Worm (Caenorhabditis elegans): ENCODE data around the gene Y57G11C.36.
"Not testable (repeated sequence)": the region's sequence is repeated elsewhere in the genome, so short reads cannot be mapped to it uniquely, and the experiment has no call there.

The Y57G11C.36 gene

ce11 chrIV:14764719-14765173, 8.8 kb downstream of the Y57G11C.36 start (continued):
- TF ChIP-seq ZK337.2 (GFP tag; IDR thresholded peaks at IDR 0.05), result 0 out of 2 replicates have a peak, but pooled peaks have one; percentile 30
- no peak for TF ChIP-seq unc-39 (tag; optimal IDR thresholded peaks at IDR 0.05)
- peak; percentile 73 for TF ChIP-seq lin-38 (GFP tag; IDR thresholded peaks at IDR 0.05)
- TF ChIP-seq php-3 (GFP tag; IDR thresholded peaks at IDR 0.05), result no peak
- TF ChIP-seq nhr-77 (tag; optimal IDR thresholded peaks at IDR 0.05), result no peak
- peak; percentile 90 for TF ChIP-seq mdt-29 (GFP tag; IDR thresholded peaks at IDR 0.05)
- TF ChIP-seq daf-19 (GFP tag; conservative IDR thresholded peaks at IDR 0.05), result no peak
- peak; percentile 75 for TF ChIP-seq unc-130 (GFP tag; optimal IDR thresholded peaks at IDR 0.05)
- TF ChIP-seq mep-1 (tag; optimal IDR thresholded peaks at IDR 0.05), result no peak
- peak; percentile 39; the same call in 1 of the 2 replicates for TF ChIP-seq set-16 (GFP tag; IDR thresholded peaks at IDR 0.05)
- peak; percentile 48 for TF ChIP-seq pha-4 (GFP tag; IDR thresholded peaks at IDR 0.05)
- no peak for TF ChIP-seq pha-4 (tag; optimal IDR thresholded peaks at IDR 0.05)
- peak; percentile 8 for TF ChIP-seq mes-2 (tag; optimal IDR thresholded peaks at IDR 0.05; ENCODE audit: poor library complexity, severe bottlenecking)

ce11 chrIV:14763938-14764718, 9.5 kb downstream of the Y57G11C.36 start:
- no peak for TF ChIP-seq daf-16 (GFP tag; optimal IDR thresholded peaks at IDR 0.05)
- TF ChIP-seq daf-16 (tag; optimal IDR thresholded peaks at IDR 0.05), result peak; percentile 23
- peak; percentile 86 for TF ChIP-seq aha-1 (tag)
- TF ChIP-seq Y5F2A.4 (GFP tag; optimal IDR thresholded peaks at IDR 0.05), result no peak
- no peak for TF ChIP-seq lin-15B (tag; optimal IDR thresholded peaks at IDR 0.05)
- TF ChIP-seq snpc-1.2 (GFP tag; IDR thresholded peaks at IDR 0.05), result no peak

- TF ChIP-seq dve-1 (tag; optimal IDR thresholded peaks at IDR 0.05; ENCODE audit: insufficient read depth), result peak; percentile 62
- TF ChIP-seq T20F7.1 (GFP tag; optimal IDR thresholded peaks at IDR 0.05), result peak; percentile 63
- peak in 1 of 2 experiments; percentile 96 for TF ChIP-seq unc-62 (GFP tag; optimal IDR thresholded peaks at IDR 0.05 in 1 of 2)
- not testable (repeated sequence) for TF ChIP-seq unc-62 (tag; optimal IDR thresholded peaks at IDR 0.05)
- TF ChIP-seq mep-1 (tag; optimal IDR thresholded peaks at IDR 0.05), result peak; percentile 36
- 0 out of 2 replicates have a peak, but pooled peaks have one; percentile 43 for TF ChIP-seq daf-19 (GFP tag; conservative IDR thresholded peaks at IDR 0.05)
- peak in 1 of 2 experiments; percentile 17 for TF ChIP-seq hif-1 (tag; optimal IDR thresholded peaks at IDR 0.05)
- 0 out of 2 replicates have a peak, but pooled peaks have one; percentile 44 for TF ChIP-seq saeg-2 (GFP tag; IDR thresholded peaks at IDR 0.05)
- peak; percentile 69 for TF ChIP-seq mxl-3 (GFP tag; optimal IDR thresholded peaks at IDR 0.05)
- TF ChIP-seq dmd-6 (GFP tag; IDR thresholded peaks at IDR 0.05), result peak; percentile 66
- peak in 1 of 2 experiments; percentile 40 for TF ChIP-seq lsy-2 (tag; optimal IDR thresholded peaks at IDR 0.05)
- peak; percentile 80 for TF ChIP-seq hlh-11 (tag; optimal IDR thresholded peaks at IDR 0.05)
- TF ChIP-seq hmg-1.1 (GFP tag; IDR thresholded peaks at IDR 0.05), result peak; percentile 84; the same call in 1 of the 2 replicates
- TF ChIP-seq hlh-30 (tag; optimal IDR thresholded peaks at IDR 0.05; ENCODE audit: insufficient read depth), result peak; percentile 97
- peak; percentile 33 for TF ChIP-seq nhr-28 (tag; optimal IDR thresholded peaks at IDR 0.05)
- TF ChIP-seq mxl-2 (GFP tag; conservative IDR thresholded peaks at IDR 0.05), result 0 out of 2 replicates have a peak, but pooled peaks have one; percentile 44
- peak; percentile 51 for TF ChIP-seq lin-38 (GFP tag; IDR thresholded peaks at IDR 0.05)
- TF ChIP-seq mdl-1 (tag; optimal IDR thresholded peaks at IDR 0.05), result peak; percentile 51 to 90
- peak; percentile 39 for TF ChIP-seq nhr-11 (tag; optimal IDR thresholded peaks at IDR 0.05)
- 0 out of 2 replicates have a peak, but pooled peaks have one; percentile 18 for TF ChIP-seq ctbp-1 (GFP tag; IDR thresholded peaks at IDR 0.05)
- 0 out of 2 replicates have a peak, but pooled peaks have one; percentile 25 for TF ChIP-seq madf-9 (GFP tag; conservative IDR thresholded peaks at IDR 0.05)
Measured at ce11 chrIV:14763348-14763747, 10.2 kb downstream of the Y57G11C.36 start.
